Fruit fly (Drosophila melanogaster): ENCODE results near the gene CG6664.

Gene CG6664

dm6 chr3L:17031971-17032370 lies 16.0 kb upstream of the CG6664 start, which contains the start of gene Ilp8 (continued):
- TF ChIP-seq CG8478 (optimal IDR thresholded peaks at IDR 0.05), result no peak
- no peak for TF ChIP-seq dm (GFP tag; optimal IDR thresholded peaks at IDR 0.05)
- TF ChIP-seq Adf1 (GFP tag; IDR thresholded peaks at IDR 0.05), result no peak
- TF ChIP-seq ftz-f1 (GFP tag; optimal IDR thresholded peaks at IDR 0.05), result no peak
- no peak for TF ChIP-seq CG6683 (GFP tag; optimal IDR thresholded peaks at IDR 0.05)
- no peak for TF ChIP-seq CG13287 (GFP tag; IDR thresholded peaks at IDR 0.05; ENCODE audit: partially characterized antibody)
- TF ChIP-seq Med (GFP tag), result peak; percentile 72
- peak; percentile 9 for TF ChIP-seq sens (GFP tag)
- TF ChIP-seq ro (GFP tag; IDR thresholded peaks at IDR 0.05), result no peak
- peak; percentile 1 for TF ChIP-seq Blimp-1 (GFP tag; optimal IDR thresholded peaks at IDR 0.05)
- peak; percentile 94 for TF ChIP-seq Deaf1 (tag; optimal IDR thresholded peaks at IDR 0.05)
- no peak for TF ChIP-seq Hr51 (GFP tag; optimal IDR thresholded peaks at IDR 0.05)
- no peak for TF ChIP-seq Hmr (GFP tag; optimal IDR thresholded peaks at IDR 0.05)
- no peak for TF ChIP-seq Lhr (GFP tag; optimal IDR thresholded peaks at IDR 0.05)
- no peak for TF ChIP-seq br (optimal IDR thresholded peaks at IDR 0.05)
- no peak for TF ChIP-seq Mad (GFP tag; optimal IDR thresholded peaks at IDR 0.05)
- no peak for TF ChIP-seq NC2α (GFP tag; optimal IDR thresholded peaks at IDR 0.05)
- no peak for TF ChIP-seq CG1024 (GFP tag; IDR thresholded peaks at IDR 0.05)
- TF ChIP-seq Doc2 (GFP tag; IDR thresholded peaks at IDR 0.05), result no peak
- no peak for TF ChIP-seq Antp (GFP tag; optimal IDR thresholded peaks at IDR 0.05)
- TF ChIP-seq C15 (GFP tag; IDR thresholded peaks at IDR 0.05), result no peak
- TF ChIP-seq CG1233 (GFP tag; optimal IDR thresholded peaks at IDR 0.05), result no peak
- no peak for TF ChIP-seq MTF-1 (GFP tag; optimal IDR thresholded peaks at IDR 0.05; ENCODE audit: borderline replicate concordance)
- no peak for TF ChIP-seq CG16779 (GFP tag; IDR thresholded peaks at IDR 0.05)
- TF ChIP-seq CG14667 (GFP tag; IDR thresholded peaks at IDR 0.05), result no peak
- TF ChIP-seq CG11695 (GFP tag; IDR thresholded peaks at IDR 0.05), result 0 out of 3 replicates have a peak, but pooled peaks have one; percentile 15
- TF ChIP-seq HmgZ (tag; optimal IDR thresholded peaks at IDR 0.05), result no peak

- TF ChIP-seq nerfin-2 (GFP tag; IDR thresholded peaks at IDR 0.05; ENCODE audit: partially characterized antibody) (peak; percentile 63; the same call in 1 of the 2 replicates), Opbp (GFP tag; IDR thresholded peaks at IDR 0.05; ENCODE audit: partially characterized antibody) (peak; percentile 63; the same call in 2 of the 3 replicates), emc (GFP tag; optimal IDR thresholded peaks at IDR 0.05) (no peak), HLH4C (GFP tag; IDR thresholded peaks at IDR 0.05; ENCODE audit: partially characterized antibody) (peak; percentile 75), hkb (optimal IDR thresholded peaks at IDR 0.05) (no peak), hkb (GFP tag; IDR thresholded peaks at IDR 0.05) (no peak), CG34224 (GFP tag; IDR thresholded peaks at IDR 0.05; ENCODE audit: partially characterized antibody) (peak; percentile 72), Camta (GFP tag; optimal IDR thresholded peaks at IDR 0.05) (no peak), nom (GFP tag; optimal IDR thresholded peaks at IDR 0.05) (no peak), BEAF-32 (GFP tag; optimal IDR thresholded peaks at IDR 0.05) (peak; percentile 38), E2f2 (GFP tag; IDR thresholded peaks at IDR 0.05) (peak; percentile 86), Mrtf (GFP tag; IDR thresholded peaks at IDR 0.05) (no peak), pzg (GFP tag; optimal IDR thresholded peaks at IDR 0.05) (peak; percentile 2), jigr1 (GFP tag; IDR thresholded peaks at IDR 0.05) (no peak), H2.0 (GFP tag; IDR thresholded peaks at IDR 0.05) (no peak), CG6791 (GFP tag; IDR thresholded peaks at IDR 0.05; ENCODE audit: partially characterized antibody) (peak; percentile 75), ro (GFP tag; IDR thresholded peaks at IDR 0.05) (no peak), run (tag; optimal IDR thresholded peaks at IDR 0.05) (no peak), CG14965 (GFP tag; optimal IDR thresholded peaks at IDR 0.05; ENCODE audit: borderline replicate concordance) (no peak), CG10565 (GFP tag; optimal IDR thresholded peaks at IDR 0.05) (no peak), gfzf (GFP tag; optimal IDR thresholded peaks at IDR 0.05) (no peak), CG2116 (GFP tag; optimal IDR thresholded peaks at IDR 0.05) (peak; percentile 29), CG7963 (GFP tag; IDR thresholded peaks at IDR 0.05; ENCODE audit: partially characterized antibody) (peak; percentile 48; the same call in 1 of the 3 replicates), CG6175 (GFP tag; IDR thresholded peaks at IDR 0.05) (no peak), CG14860 (GFP tag; IDR thresholded peaks at IDR 0.05; ENCODE audit: partially characterized antibody) (peak; percentile 55; the same call in 2 of the 3 replicates), chm (GFP tag; IDR thresholded peaks at IDR 0.05) (no peak)
Measured at dm6 chr3L:17027310-17027709, 11.3 kb upstream of the CG6664 start, which contains the start of gene CG7730. Gene CG7730, plus strand, starts transcription at chr3L:17027515.
